Fruit fly (Drosophila melanogaster) whole organism, wandering third instar larva: ENCODE results near the gene CG10194.

Experiments used
- Abd-B ChIP-seq: fragments of >200 bp; optimal IDR thresholded peaks from 2 replicates; lab custom pipeline; 2017; ENCODE audit warnings: missing biosample characterization, missing genetic modification characterization
- CG32264 ChIP-seq: fragments of 200-800 bp; sonication (Bioruptor generic); optimal IDR thresholded peaks from 2 replicates; lab custom pipeline; 2016; ENCODE audit warnings: missing biosample characterization, missing genetic modification characterization
- CG9705 ChIP-seq: fragments of 200-800 bp; sonication (Bioruptor generic); optimal IDR thresholded peaks from 2 replicates; lab custom pipeline; 2018; ENCODE audit warnings: missing biosample characterization, mild to moderate bottlenecking, missing genetic modification characterization
- CrebA ChIP-seq: fragments of 200-800 bp; sonication (Bioruptor generic); optimal IDR thresholded peaks from 2 replicates; lab custom pipeline; 2016; ENCODE audit warnings: missing biosample characterization, mild to moderate bottlenecking, missing genetic modification characterization, borderline replicate concordance
- Dfd ChIP-seq: fragments of >200 bp; optimal IDR thresholded peaks from 2 replicates; lab custom pipeline; 2017; ENCODE audit warnings: missing biosample characterization, missing genetic modification characterization
- Dif ChIP-seq: fragments of 200-275, 200-300 bp; sonication (Bioruptor generic); optimal IDR thresholded peaks from 2 replicates; lab custom pipeline; 2018; ENCODE audit warnings: missing biosample characterization, missing genetic modification characterization; ENCODE audit not compliant: partially characterized antibody
- GATAd ChIP-seq: sonication (Bioruptor generic); optimal IDR thresholded peaks from 2 replicates; lab custom pipeline; 2016; ENCODE audit warnings: missing biosample characterization, missing genetic modification characterization
- HLH106 ChIP-seq: fragments of 200-800 bp; optimal IDR thresholded peaks from 3 replicates; lab custom pipeline; 2019; ENCODE audit warnings: missing biosample characterization, mild to moderate bottlenecking, missing genetic modification characterization, moderate library complexity
- Hnf4 ChIP-seq: fragments of 200-800 bp; sonication (Bioruptor generic); optimal IDR thresholded peaks from 2 replicates; lab custom pipeline; 2016; ENCODE audit warnings: missing biosample characterization, mild to moderate bottlenecking, missing genetic modification characterization
- Hr78 ChIP-seq: fragments of >200 bp; optimal IDR thresholded peaks from 2 replicates; lab custom pipeline; 2017; ENCODE audit warnings: missing biosample characterization, missing genetic modification characterization
- Hr83 ChIP-seq: fragments of 200-300 bp; sonication (Bioruptor generic); optimal IDR thresholded peaks from 2 replicates; lab custom pipeline; 2016; ENCODE audit warnings: missing biosample characterization, mild to moderate bottlenecking, missing genetic modification characterization, moderate library complexity; ENCODE audit not compliant: poor library complexity, severe bottlenecking
- Jra ChIP-seq: sonication (Bioruptor generic); optimal IDR thresholded peaks from 2 replicates; lab custom pipeline; 2016; ENCODE audit warnings: missing biosample characterization, missing genetic modification characterization
- Mio ChIP-seq: sonication (Bioruptor generic); optimal IDR thresholded peaks from 2 replicates; lab custom pipeline; 2016; ENCODE audit warnings: missing biosample characterization, missing genetic modification characterization
- Myc ChIP-seq: fragments of >200 bp; optimal IDR thresholded peaks from 2 replicates; lab custom pipeline; 2017
- N ChIP-seq: fragments of >200 bp; optimal IDR thresholded peaks from 2 replicates; lab custom pipeline; 2018; ENCODE audit warnings: missing biosample characterization, missing external identifiers, missing genetic modification characterization
- OdsH ChIP-seq: fragments of 200-800 bp; sonication (Bioruptor generic); optimal IDR thresholded peaks from 2 replicates; lab custom pipeline; 2016; ENCODE audit warnings: missing biosample characterization, mild to moderate bottlenecking, missing genetic modification characterization
- Rel ChIP-seq, 2 experiments: fragments of 200-800 bp; sonication (Bioruptor generic) in 1 of 2; optimal IDR thresholded peaks; 2 replicates in 1 of 2; 3 replicates in 1 of 2; lab custom pipeline; 2016 to 2019; ENCODE audit warnings: mild to moderate bottlenecking in 2 of 2, missing biosample characterization in 2 of 2, missing genetic modification characterization in 2 of 2, moderate library complexity in 1 of 2
- Sp1 ChIP-seq: fragments of 200-800 bp; sonication (Bioruptor generic); optimal IDR thresholded peaks from 3 replicates; lab custom pipeline; 2019; ENCODE audit warnings: missing biosample characterization, mild to moderate bottlenecking, missing genetic modification characterization, moderate library complexity
- Vsx2 ChIP-seq: fragments of 200-300, 225-300 bp; sonication (Bioruptor generic); optimal IDR thresholded peaks from 2 replicates; lab custom pipeline; 2018; ENCODE audit warnings: missing biosample characterization, missing genetic modification characterization; ENCODE audit not compliant: partially characterized antibody
- br ChIP-seq: fragments of 200-800 bp; sonication (Bioruptor generic); optimal IDR thresholded peaks from 2 replicates; lab custom pipeline; 2016; ENCODE audit warnings: missing biosample characterization, missing genetic modification characterization
- brk ChIP-seq: fragments of 200-800 bp; sonication (Bioruptor generic); optimal IDR thresholded peaks from 2 replicates; lab custom pipeline; 2016; ENCODE audit warnings: missing biosample characterization, mild to moderate bottlenecking, missing genetic modification characterization
- dl ChIP-seq, 2 experiments: fragments of 175-275, 200-275 bp in 1 of 2; fragments of 200-275 bp in 1 of 2; sonication (Bioruptor generic); optimal IDR thresholded peaks; lab custom pipeline; 2018; ENCODE audit warnings: mild to moderate bottlenecking in 2 of 2, missing biosample characterization in 2 of 2, missing genetic modification characterization in 2 of 2, moderate library complexity in 2 of 2; ENCODE audit not compliant: partially characterized antibody in 2 of 2, insufficient read depth in 1 of 2
- dmrt93B ChIP-seq: fragments of 200-800 bp; sonication (Bioruptor generic); optimal IDR thresholded peaks from 2 replicates; lab custom pipeline; 2018; ENCODE audit warnings: missing biosample characterization, mild to moderate bottlenecking, missing genetic modification characterization
- dsf ChIP-seq: sonication (Bioruptor generic); optimal IDR thresholded peaks from 2 replicates; lab custom pipeline; 2016; ENCODE audit warnings: missing biosample characterization, missing genetic modification characterization, borderline replicate concordance
- ey ChIP-seq: fragments of 200-800 bp; sonication (Bioruptor generic); optimal IDR thresholded peaks from 2 replicates; lab custom pipeline; 2016; ENCODE audit warnings: missing biosample characterization, missing genetic modification characterization
- foxo ChIP-seq, 2 experiments: fragments of 200-800 bp; sonication (Bioruptor generic); optimal IDR thresholded peaks; 2 replicates in 1 of 2; 3 replicates in 1 of 2; lab custom pipeline; 2016 to 2017; ENCODE audit warnings: missing biosample characterization in 2 of 2, missing genetic modification characterization in 2 of 2
- fru ChIP-seq: fragments of 200-800 bp; sonication (Bioruptor generic); optimal IDR thresholded peaks from 3 replicates; lab custom pipeline; 2016; ENCODE audit warnings: missing biosample characterization, mild to moderate bottlenecking, missing genetic modification characterization
- h ChIP-seq: fragments of 200-800 bp; sonication (Bioruptor generic); optimal IDR thresholded peaks from 3 replicates; lab custom pipeline; 2016; ENCODE audit warnings: missing biosample characterization, mild to moderate bottlenecking, missing genetic modification characterization
- jim ChIP-seq: fragments of 175-275, 200-325 bp; sonication (Bioruptor generic); optimal IDR thresholded peaks from 2 replicates; lab custom pipeline; 2016; ENCODE audit warnings: missing biosample characterization, mild to moderate bottlenecking, missing genetic modification characterization
- lola ChIP-seq: fragments of >200 bp; optimal IDR thresholded peaks from 2 replicates; lab custom pipeline; 2017; ENCODE audit warnings: missing biosample characterization, missing genetic modification characterization
- pan ChIP-seq: fragments of >200 bp; optimal IDR thresholded peaks from 2 replicates; lab custom pipeline; 2017
- psq ChIP-seq: fragments of 200-800 bp; sonication (Bioruptor generic); optimal IDR thresholded peaks from 3 replicates; lab custom pipeline; 2017; ENCODE audit warnings: missing biosample characterization, mild to moderate bottlenecking, missing genetic modification characterization, moderate library complexity
- rgr ChIP-seq: fragments of 200-800 bp; sonication (Bioruptor generic); optimal IDR thresholded peaks from 3 replicates; lab custom pipeline; 2016; ENCODE audit warnings: missing biosample characterization, mild to moderate bottlenecking, missing genetic modification characterization
- sage ChIP-seq: fragments of 200-800 bp; sonication (Bioruptor generic); optimal IDR thresholded peaks from 2 replicates; lab custom pipeline; 2016; ENCODE audit warnings: missing biosample characterization, mild to moderate bottlenecking, missing genetic modification characterization
- sv ChIP-seq: fragments of 200-800 bp; sonication (Bioruptor generic); optimal IDR thresholded peaks from 3 replicates; lab custom pipeline; 2016; ENCODE audit warnings: missing biosample characterization, missing genetic modification characterization
- tai ChIP-seq: sonication (Bioruptor generic); optimal IDR thresholded peaks from 2 replicates; lab custom pipeline; 2016; ENCODE audit warnings: missing biosample characterization, missing genetic modification characterization
- usp ChIP-seq: fragments of >200 bp; optimal IDR thresholded peaks from 2 replicates; lab custom pipeline; 2017; ENCODE audit warnings: missing biosample characterization, missing genetic modification characterization
- woc ChIP-seq: sonication (Bioruptor generic); optimal IDR thresholded peaks from 2 replicates; lab custom pipeline; 2016; ENCODE audit warnings: missing biosample characterization, mild to moderate bottlenecking, missing genetic modification characterization

CG10194 gene

DNA sequence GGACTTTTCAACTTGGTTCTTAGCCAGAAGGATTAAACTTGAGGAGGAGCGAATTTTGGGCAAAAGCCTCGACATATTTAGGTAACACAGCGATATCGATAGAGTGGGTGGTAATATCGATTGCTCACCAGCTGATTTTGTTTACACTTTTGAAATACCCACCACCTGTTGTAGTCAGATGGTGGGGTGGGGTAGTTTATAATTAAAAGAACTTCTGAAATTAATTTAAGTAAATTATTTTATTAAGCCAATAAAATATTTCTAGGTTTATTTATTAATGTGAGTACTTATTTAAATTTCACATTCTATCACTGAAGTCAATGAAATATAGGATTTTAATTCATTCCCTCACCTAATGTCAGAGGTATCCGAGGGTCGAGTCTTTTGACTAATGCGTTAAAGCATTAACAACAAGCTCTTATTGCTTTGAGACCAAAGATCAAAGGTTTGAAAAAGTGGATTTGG is at the start of gene CG10194, which contains the start of gene CG18094:
Gene CG10194, minus strand, starts transcription at position 108 of the 465 bp plus-strand sequence.
Gene CG18094, plus strand, starts transcription at position 266 of the 465 bp plus-strand sequence.
- TF ChIP-seq N: no peak
- no peak for TF ChIP-seq Mio
- TF ChIP-seq OdsH: peak; percentile 74
- no peak for TF ChIP-seq CG9705 (GFP tag; lab: Kevin White, UChicago)
- TF ChIP-seq Hr83 (GFP tag; lab: Kevin White, UChicago): peak; percentile 3
- TF ChIP-seq sage (GFP tag; lab: Kevin White, UChicago): no peak
- TF ChIP-seq ey (GFP tag; lab: Kevin White, UChicago): peak; percentile 43
- no peak for TF ChIP-seq fru (GFP tag; lab: Kevin White, UChicago)
- no peak for TF ChIP-seq Myc (lab: Kevin White, UChicago)
- no peak for TF ChIP-seq woc
- no peak for TF ChIP-seq pan
- no peak for TF ChIP-seq jim (GFP tag; lab: Kevin White, UChicago)
- no peak for TF ChIP-seq Vsx2 (GFP tag; lab: Kevin White, UChicago)
- no peak for TF ChIP-seq CrebA
- peak; percentile 51 for TF ChIP-seq Sp1 (GFP tag; lab: Kevin White, UChicago)
- TF ChIP-seq Dif (GFP tag; lab: Kevin White, UChicago): no peak
- TF ChIP-seq sv (GFP tag; lab: Kevin White, UChicago): no peak
- TF ChIP-seq CG32264 (GFP tag; lab: Kevin White, UChicago): no peak
- TF ChIP-seq rgr (GFP tag; lab: Kevin White, UChicago): peak; percentile 83
- no peak for TF ChIP-seq Hr78 (GFP tag; lab: Kevin White, UChicago)
- no peak for TF ChIP-seq tai (GFP tag; lab: Kevin White, UChicago)
- no peak for TF ChIP-seq Abd-B (GFP tag; lab: Kevin White, UChicago)
- no peak for TF ChIP-seq Dfd
- no peak for TF ChIP-seq Hnf4 (GFP tag; lab: Kevin White, UChicago)
- TF ChIP-seq foxo (GFP tag; optimal IDR thresholded peaks at IDR 0.05; lab: Kevin White, UChicago): peak in 1 of 2 experiments; percentile 73
- peak; percentile 58 for TF ChIP-seq psq
- TF ChIP-seq brk (GFP tag; lab: Kevin White, UChicago): no peak
- TF ChIP-seq HLH106: peak; percentile 51
- no peak for TF ChIP-seq Rel (GFP tag; optimal IDR thresholded peaks at IDR 0.05; lab: Kevin White, UChicago)
- no peak for TF ChIP-seq Rel (tag; optimal IDR thresholded peaks at IDR 0.05; lab: Kevin White, UChicago)
- no peak for TF ChIP-seq dsf (GFP tag; lab: Kevin White, UChicago)
- TF ChIP-seq br: no peak
- no peak for TF ChIP-seq Jra (GFP tag; lab: Kevin White, UChicago)
- peak; percentile 77 for TF ChIP-seq h (GFP tag; lab: Kevin White, UChicago)
- no peak for TF ChIP-seq usp
- no peak for TF ChIP-seq lola
- TF ChIP-seq dmrt93B (GFP tag; lab: Kevin White, UChicago): no peak
- TF ChIP-seq GATAd (GFP tag; lab: Kevin White, UChicago): no peak

DNA sequence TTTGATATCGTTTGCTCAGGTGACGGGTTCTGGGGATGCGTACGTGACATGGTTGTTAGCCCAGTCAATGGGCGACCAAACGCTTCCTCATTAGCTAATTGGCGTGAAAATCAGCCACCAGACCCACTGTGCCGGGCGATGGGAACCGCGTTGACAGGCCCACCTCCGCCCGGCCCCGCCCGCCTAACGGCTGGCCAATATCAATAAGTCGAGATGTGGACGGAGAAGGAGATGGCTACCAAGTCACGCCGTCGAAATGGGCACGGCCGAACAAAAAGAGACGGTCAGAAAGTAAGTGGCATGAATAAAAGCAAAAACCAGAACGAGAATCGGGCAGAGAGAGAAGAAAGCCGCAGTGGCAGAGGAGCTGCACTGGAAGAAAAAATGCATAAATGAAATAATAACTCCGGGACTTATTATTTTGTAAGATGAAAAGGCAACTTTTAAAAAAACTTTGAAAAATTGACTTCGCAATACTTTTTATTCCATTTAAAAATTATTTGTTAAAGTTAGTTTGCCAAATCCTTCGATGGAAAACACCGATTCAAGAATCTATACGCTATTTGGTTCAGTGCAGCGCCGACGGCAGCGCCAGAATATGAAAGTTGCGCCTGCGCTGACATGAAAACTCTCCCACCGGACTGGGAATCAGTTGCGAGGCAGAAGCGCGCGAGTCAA is 48.0 kb upstream of the CG10194 start, which contains the start of gene CG13082:
Gene CG13082, plus strand, starts transcription at position 647 of the 678 bp plus-strand sequence.
- no peak for TF ChIP-seq pan
- TF ChIP-seq HLH106: peak; percentile 87
- no peak for TF ChIP-seq tai (GFP tag; lab: Kevin White, UChicago)
- peak; percentile 82 for TF ChIP-seq OdsH
- TF ChIP-seq Vsx2 (GFP tag; lab: Kevin White, UChicago): no peak
- TF ChIP-seq br: peak; percentile 87
- TF ChIP-seq ey (GFP tag; lab: Kevin White, UChicago): peak; percentile 85
- TF ChIP-seq Rel (GFP tag; optimal IDR thresholded peaks at IDR 0.05; lab: Kevin White, UChicago): no peak
- TF ChIP-seq Rel (tag; optimal IDR thresholded peaks at IDR 0.05; lab: Kevin White, UChicago): peak; percentile 58
- peak; percentile 80 for TF ChIP-seq Hnf4 (GFP tag; lab: Kevin White, UChicago)
- TF ChIP-seq foxo (GFP tag; optimal IDR thresholded peaks at IDR 0.05; lab: Kevin White, UChicago): peak in 1 of 2 experiments; percentile 90
- TF ChIP-seq woc: peak; percentile 74
- no peak for TF ChIP-seq Dfd
- TF ChIP-seq fru (GFP tag; lab: Kevin White, UChicago): peak; percentile 91
- peak; percentile 88 for TF ChIP-seq psq
- TF ChIP-seq Abd-B (GFP tag; lab: Kevin White, UChicago): no peak
- peak; percentile 92 for TF ChIP-seq h (GFP tag; lab: Kevin White, UChicago)
- TF ChIP-seq dl (GFP tag; optimal IDR thresholded peaks at IDR 0.05; lab: Kevin White, UChicago; ENCODE audit: insufficient read depth in 1 of 2, partially characterized antibody in 2 of 2): no peak
- TF ChIP-seq jim (GFP tag; lab: Kevin White, UChicago): no peak
- no peak for TF ChIP-seq N
- peak; percentile 88 for TF ChIP-seq Sp1 (GFP tag; lab: Kevin White, UChicago)
- TF ChIP-seq GATAd (GFP tag; lab: Kevin White, UChicago): no peak
- peak; percentile 44 for TF ChIP-seq dsf (GFP tag; lab: Kevin White, UChicago)
- TF ChIP-seq Hr83 (GFP tag; lab: Kevin White, UChicago): peak; percentile 12
- TF ChIP-seq Jra (GFP tag; lab: Kevin White, UChicago): peak; percentile 42
- TF ChIP-seq CrebA: no peak
- peak; percentile 29 for TF ChIP-seq sage (GFP tag; lab: Kevin White, UChicago)
- TF ChIP-seq rgr (GFP tag; lab: Kevin White, UChicago): peak; percentile 84
- no peak for TF ChIP-seq Myc (lab: Kevin White, UChicago)
- TF ChIP-seq usp: no peak
- TF ChIP-seq brk (GFP tag; lab: Kevin White, UChicago): peak; percentile 20
- TF ChIP-seq CG9705 (GFP tag; lab: Kevin White, UChicago): peak; percentile 73
- no peak for TF ChIP-seq Mio
- no peak for TF ChIP-seq sv (GFP tag; lab: Kevin White, UChicago)
- no peak for TF ChIP-seq lola
- TF ChIP-seq Dif (GFP tag; lab: Kevin White, UChicago): no peak
- TF ChIP-seq dmrt93B (GFP tag; lab: Kevin White, UChicago): peak; percentile 75
- TF ChIP-seq CG32264 (GFP tag; lab: Kevin White, UChicago): peak; percentile 65
- TF ChIP-seq Hr78 (GFP tag; lab: Kevin White, UChicago): no peak
